Worm (Caenorhabditis elegans): ENCODE results near the gene ads-1.

Gene ads-1

DNA sequence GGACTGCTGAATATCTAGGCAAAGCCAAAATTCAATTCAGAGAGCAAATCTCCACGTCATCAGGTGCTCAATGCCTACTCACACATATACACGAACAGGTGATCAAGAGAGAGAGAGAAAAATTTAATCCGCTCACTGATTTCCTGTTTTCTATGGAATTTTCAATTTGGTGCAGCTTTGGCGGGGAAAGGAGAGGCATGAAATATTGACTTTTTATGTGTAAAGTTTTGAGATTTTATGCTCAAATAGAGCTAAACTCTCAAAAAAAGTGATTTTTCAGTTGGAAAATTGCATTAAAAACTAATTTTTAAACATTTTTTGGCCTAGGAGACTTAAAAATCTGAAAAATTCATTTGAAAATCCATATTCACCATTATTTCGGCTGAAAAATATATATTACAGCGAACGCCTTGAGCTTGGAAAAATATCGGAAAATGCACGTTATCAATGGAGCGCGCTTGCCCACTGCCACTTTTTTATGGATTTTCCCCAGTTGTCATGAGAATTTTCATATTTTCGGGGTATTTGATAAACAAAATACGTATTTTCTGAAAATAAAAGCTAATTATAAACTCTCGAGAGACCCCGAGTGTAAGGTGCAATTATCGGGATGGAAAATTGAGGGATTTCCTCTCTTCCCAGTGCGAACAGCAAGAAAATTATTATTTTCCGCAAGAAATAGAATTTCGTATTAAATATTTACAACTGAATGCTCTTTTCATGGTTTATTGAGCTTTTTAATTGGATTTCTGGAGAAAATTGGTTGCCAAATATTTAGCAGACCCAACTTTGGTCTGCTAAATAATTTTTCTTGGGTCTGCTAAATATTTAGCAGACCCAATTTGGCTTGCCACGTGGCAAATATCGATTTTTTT, 45.2 kb upstream of the ads-1 start:
- TF ChIP-seq lsy-2 (tag; optimal IDR thresholded peaks at IDR 0.05): peak; percentile 12 to 15
- no peak for TF ChIP-seq ZK546.5 (tag; optimal IDR thresholded peaks at IDR 0.05)
- TF ChIP-seq C34F6.9 (tag; optimal IDR thresholded peaks at IDR 0.05): peak; percentile 64
- TF ChIP-seq peb-1 (tag; optimal IDR thresholded peaks at IDR 0.05): no peak
- no peak for TF ChIP-seq lin-39 (tag; optimal IDR thresholded peaks at IDR 0.05)
- no peak for TF ChIP-seq sem-4 (tag; optimal IDR thresholded peaks at IDR 0.05)
- TF ChIP-seq ztf-11 (tag; optimal IDR thresholded peaks at IDR 0.05): no peak
- TF ChIP-seq Y55F3AM.14 (GFP tag; optimal IDR thresholded peaks at IDR 0.05): peak; percentile 26
- TF ChIP-seq ceh-82 (tag; optimal IDR thresholded peaks at IDR 0.05): no peak
- TF ChIP-seq ama-1 (optimal IDR thresholded peaks at IDR 0.05): peak; percentile 15
- no peak for TF ChIP-seq sma-3 (GFP tag; optimal IDR thresholded peaks at IDR 0.05)
- no peak for TF ChIP-seq R02D3.7 (tag; optimal IDR thresholded peaks at IDR 0.05)
- TF ChIP-seq mdl-1 (tag; optimal IDR thresholded peaks at IDR 0.05): no peak
- TF ChIP-seq unc-55 (GFP tag; optimal IDR thresholded peaks at IDR 0.05): peak; percentile 31
- peak; percentile 34 for TF ChIP-seq lin-13 (GFP tag; optimal IDR thresholded peaks at IDR 0.05)
- peak; percentile 7 for TF ChIP-seq nhr-129 (tag; optimal IDR thresholded peaks at IDR 0.05)
- peak; percentile 84 for TF ChIP-seq crh-2 (tag; optimal IDR thresholded peaks at IDR 0.05)
- TF ChIP-seq elt-1 (tag; optimal IDR thresholded peaks at IDR 0.05): no peak

DNA sequence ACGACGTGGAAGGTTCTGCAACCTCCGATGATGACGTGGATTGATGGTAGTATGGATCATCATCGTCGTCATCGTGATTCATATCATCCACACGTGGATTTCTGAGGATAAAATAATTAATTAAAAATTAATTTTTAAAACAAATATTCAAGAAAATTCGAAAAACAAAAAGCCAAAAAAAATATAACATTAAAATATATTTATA, 44.7 kb upstream of the ads-1 start, which contains the start of gene Y50D7A.8:
Gene Y50D7A.8 (minus strand): TSS at position 101 of the 205 bp plus-strand sequence.
- TF ChIP-seq nhr-237 (tag; optimal IDR thresholded peaks at IDR 0.05) (no peak), ama-1 (optimal IDR thresholded peaks at IDR 0.05) (no peak)

DNA sequence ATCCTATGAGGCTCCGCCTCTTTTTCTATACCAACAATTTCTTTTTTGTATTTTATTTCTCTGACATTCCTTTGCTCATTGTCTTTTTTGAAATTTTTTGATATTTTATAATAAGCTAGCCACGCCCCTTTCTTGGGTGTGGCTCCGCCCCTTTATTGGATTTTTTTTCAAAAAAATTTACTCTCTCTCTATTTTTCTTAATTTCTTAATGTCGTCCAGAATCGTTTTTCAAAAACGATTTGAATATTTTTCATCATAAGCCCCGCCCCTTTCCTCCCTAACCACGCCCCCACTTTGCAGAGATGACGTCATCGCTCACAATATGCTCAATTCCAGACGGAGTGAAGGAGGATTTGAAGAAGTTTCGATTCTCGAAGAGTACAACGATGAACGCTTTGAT, 16.8 kb upstream of the ads-1 start, which contains the start of gene Y50D7A.10:
Gene Y50D7A.10 (plus strand): TSS at position 301 of the 400 bp plus-strand sequence.
- no peak for TF ChIP-seq zag-1 (tag; optimal IDR thresholded peaks at IDR 0.05)
- TF ChIP-seq nhr-21 (tag; optimal IDR thresholded peaks at IDR 0.05): no peak
- no peak for TF ChIP-seq lin-39 (tag; optimal IDR thresholded peaks at IDR 0.05)
- TF ChIP-seq elt-3 (tag; optimal IDR thresholded peaks at IDR 0.05): no peak
- no peak for TF ChIP-seq aly-2 (tag; optimal IDR thresholded peaks at IDR 0.05)
- no peak for TF ChIP-seq ceh-16 (tag; optimal IDR thresholded peaks at IDR 0.05)
- no peak for TF ChIP-seq sma-9 (GFP tag; optimal IDR thresholded peaks at IDR 0.05)
- TF ChIP-seq sma-9 (tag; optimal IDR thresholded peaks at IDR 0.05): no peak
- TF ChIP-seq nhr-11 (tag; optimal IDR thresholded peaks at IDR 0.05): no peak
- TF ChIP-seq ama-1 (optimal IDR thresholded peaks at IDR 0.05): no peak
- no peak for TF ChIP-seq ztf-4 (tag; optimal IDR thresholded peaks at IDR 0.05)
- no peak for TF ChIP-seq nhr-12 (tag; optimal IDR thresholded peaks at IDR 0.05)
- no peak for TF ChIP-seq ztf-11 (tag; optimal IDR thresholded peaks at IDR 0.05)
- no peak for TF ChIP-seq nhr-237 (tag; optimal IDR thresholded peaks at IDR 0.05)

DNA sequence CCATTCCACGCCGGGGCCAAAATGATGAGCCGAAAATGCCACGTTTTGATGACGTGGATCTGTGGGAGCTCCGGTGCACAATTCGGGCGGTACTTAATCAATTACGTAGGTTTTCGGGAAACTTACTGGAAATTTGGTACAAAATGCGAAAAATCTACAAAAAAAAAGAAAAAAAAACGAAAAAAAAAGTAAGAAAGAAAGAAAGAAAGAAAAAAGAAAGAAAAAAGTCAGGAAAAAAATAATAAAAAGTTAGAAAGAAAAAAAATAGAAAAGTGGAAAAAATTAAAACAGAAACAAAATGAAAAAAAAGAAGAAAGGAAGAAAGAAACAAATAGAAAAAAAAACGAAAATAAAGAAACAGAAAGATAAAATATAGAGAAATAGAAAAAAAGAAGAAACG, 14.5 kb upstream of the ads-1 start:
- TF ChIP-seq ztf-11 (tag; optimal IDR thresholded peaks at IDR 0.05): no peak
- no peak for TF ChIP-seq ceh-16 (tag; optimal IDR thresholded peaks at IDR 0.05)
- TF ChIP-seq nhr-6 (tag; optimal IDR thresholded peaks at IDR 0.05): no peak
- no peak for TF ChIP-seq aly-2 (tag; optimal IDR thresholded peaks at IDR 0.05)
- no peak for TF ChIP-seq lin-39 (tag; optimal IDR thresholded peaks at IDR 0.05)
- no peak for TF ChIP-seq sem-4 (tag; optimal IDR thresholded peaks at IDR 0.05)
- no peak for TF ChIP-seq lsy-2 (tag; optimal IDR thresholded peaks at IDR 0.05)
- TF ChIP-seq snpc-4 (tag; optimal IDR thresholded peaks at IDR 0.05): no peak
- TF ChIP-seq ama-1 (optimal IDR thresholded peaks at IDR 0.05): no peak

DNA sequence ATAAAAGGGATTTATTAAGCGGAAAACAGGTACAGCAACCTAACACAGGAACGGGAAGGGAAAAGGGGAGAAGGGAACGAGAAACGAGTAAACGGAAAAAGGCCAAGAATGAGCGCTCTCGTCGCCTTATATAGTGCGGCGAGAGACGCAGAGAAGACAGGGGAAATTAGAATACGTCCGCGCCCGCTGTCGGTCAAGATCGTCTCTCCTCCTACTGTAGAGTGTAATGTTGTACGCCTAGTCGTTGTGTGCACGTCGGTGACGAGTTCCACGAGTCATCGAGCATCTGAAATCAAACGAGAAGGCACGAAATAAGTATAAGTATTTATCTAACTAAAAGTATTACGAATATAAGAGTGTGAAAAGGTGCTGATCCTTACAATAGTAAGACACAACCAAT, 12.8 kb upstream of the ads-1 start:
- TF ChIP-seq lsy-2 (tag; optimal IDR thresholded peaks at IDR 0.05) (no peak), alr-1 (tag; optimal IDR thresholded peaks at IDR 0.05) (no peak), elt-3 (tag; optimal IDR thresholded peaks at IDR 0.05) (no peak), nhr-77 (tag; optimal IDR thresholded peaks at IDR 0.05) (no peak), blmp-1 (tag; optimal IDR thresholded peaks at IDR 0.05; ENCODE audit: insufficient read depth) (no peak), nhr-10 (tag; optimal IDR thresholded peaks at IDR 0.05) (no peak), unc-55 (GFP tag; optimal IDR thresholded peaks at IDR 0.05) (no peak), nhr-11 (tag; optimal IDR thresholded peaks at IDR 0.05) (no peak), mbf-1 (tag; optimal IDR thresholded peaks at IDR 0.05) (no peak), skn-1 (tag; optimal IDR thresholded peaks at IDR 0.05) (no peak), fos-1 (tag; optimal IDR thresholded peaks at IDR 0.05) (no peak)

All from whole organism, L2 larva.